Worm (Caenorhabditis elegans): ENCODE results near the gene Y113G7A.12.

Gene Y113G7A.12

ce11 chrV:20142285-20142684 is at the start of gene Y113G7A.12:
TSS of gene Y113G7A.12 (plus strand) at chrV:20142585.
- no peak for TF ChIP-seq klf-2 (GFP tag; conservative IDR thresholded peaks at IDR 0.05)
- TF ChIP-seq tab-1 (GFP tag; IDR thresholded peaks at IDR 0.05), result no peak

DNA sequence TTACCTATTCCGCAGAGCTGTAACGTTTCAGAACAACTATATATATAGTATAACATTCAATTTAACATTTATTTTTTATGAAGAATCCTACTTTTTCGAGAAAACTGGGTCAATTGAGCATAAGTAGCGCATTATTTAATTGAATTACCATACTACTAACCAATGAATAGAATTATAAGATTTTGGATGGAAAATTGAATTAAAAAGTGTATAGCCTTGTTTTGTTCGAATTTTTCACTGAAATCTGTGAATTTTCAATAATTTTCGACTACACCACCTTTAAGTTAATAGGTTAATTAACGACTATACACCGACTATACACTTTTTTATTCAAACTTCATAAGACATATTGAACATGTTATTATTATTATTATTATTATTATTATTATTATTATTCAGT is 48.4 kb upstream of the Y113G7A.12 start:
- TF ChIP-seq ztf-29 (GFP tag; IDR thresholded peaks at IDR 0.05) (no peak), med-1 (GFP tag; optimal IDR thresholded peaks at IDR 0.05; ENCODE audit: insufficient read depth) (no peak), cog-1 (tag; optimal IDR thresholded peaks at IDR 0.05) (no peak), flt-1 (GFP tag; IDR thresholded peaks at IDR 0.05) (no peak), ztf-23 (GFP tag; IDR thresholded peaks at IDR 0.05) (no peak)

- TF ChIP-seq med-1 (GFP tag; optimal IDR thresholded peaks at IDR 0.05; ENCODE audit: insufficient read depth) (no peak), T22C8.4 (GFP tag; IDR thresholded peaks at IDR 0.05) (no peak), ztf-29 (GFP tag; IDR thresholded peaks at IDR 0.05) (no peak), ref-1 (GFP tag; conservative IDR thresholded peaks at IDR 0.05) (no peak), ztf-23 (GFP tag; IDR thresholded peaks at IDR 0.05) (no peak), klf-2 (GFP tag; conservative IDR thresholded peaks at IDR 0.05) (no peak), flt-1 (GFP tag; IDR thresholded peaks at IDR 0.05) (no peak), tab-1 (GFP tag; IDR thresholded peaks at IDR 0.05) (no peak), cog-1 (tag; optimal IDR thresholded peaks at IDR 0.05) (no peak)
Observed at ce11 chrV:20094908-20095307, 47.5 kb upstream of the Y113G7A.12 start, which contains the start of gene nlp-69. TSS of gene nlp-69 (minus strand) at chrV:20095008.

- no peak for TF ChIP-seq ref-1 (GFP tag; conservative IDR thresholded peaks at IDR 0.05)
- TF ChIP-seq T22C8.4 (GFP tag; IDR thresholded peaks at IDR 0.05), result no peak
- no peak for TF ChIP-seq cog-1 (tag; optimal IDR thresholded peaks at IDR 0.05)
- TF ChIP-seq klf-2 (GFP tag; conservative IDR thresholded peaks at IDR 0.05), result no peak
- no peak for TF ChIP-seq tab-1 (GFP tag; IDR thresholded peaks at IDR 0.05)
- TF ChIP-seq ztf-29 (GFP tag; IDR thresholded peaks at IDR 0.05), result no peak
- TF ChIP-seq flt-1 (GFP tag; IDR thresholded peaks at IDR 0.05), result no peak
Observed at ce11 chrV:20097164-20097563, 45.2 kb upstream of the Y113G7A.12 start.

DNA sequence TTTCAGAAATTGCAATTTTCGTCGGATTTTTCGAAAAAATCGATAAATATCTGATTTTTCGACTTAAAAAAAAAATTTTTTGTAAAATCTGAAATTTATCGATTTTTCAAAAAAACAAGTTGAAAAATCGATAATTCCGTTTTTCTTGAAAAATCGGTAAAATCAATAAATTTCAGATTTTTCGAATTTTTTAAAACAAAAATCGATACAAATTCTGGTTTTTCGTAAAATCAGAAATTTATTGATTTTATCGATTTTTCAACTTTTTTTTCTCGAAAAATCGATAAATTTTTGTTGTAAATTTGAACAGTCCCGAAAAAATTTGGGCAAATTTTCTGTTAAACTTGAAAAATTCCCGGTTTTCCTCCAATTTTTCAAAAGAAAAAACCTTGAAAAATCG is 38.0 kb upstream of the Y113G7A.12 start:
- TF ChIP-seq T22C8.4 (GFP tag; IDR thresholded peaks at IDR 0.05) (peak; percentile 45; the same call in 1 of the 2 replicates), ref-1 (GFP tag; conservative IDR thresholded peaks at IDR 0.05) (no peak), cog-1 (tag; optimal IDR thresholded peaks at IDR 0.05) (no peak), med-1 (GFP tag; optimal IDR thresholded peaks at IDR 0.05; ENCODE audit: insufficient read depth) (no peak)

DNA sequence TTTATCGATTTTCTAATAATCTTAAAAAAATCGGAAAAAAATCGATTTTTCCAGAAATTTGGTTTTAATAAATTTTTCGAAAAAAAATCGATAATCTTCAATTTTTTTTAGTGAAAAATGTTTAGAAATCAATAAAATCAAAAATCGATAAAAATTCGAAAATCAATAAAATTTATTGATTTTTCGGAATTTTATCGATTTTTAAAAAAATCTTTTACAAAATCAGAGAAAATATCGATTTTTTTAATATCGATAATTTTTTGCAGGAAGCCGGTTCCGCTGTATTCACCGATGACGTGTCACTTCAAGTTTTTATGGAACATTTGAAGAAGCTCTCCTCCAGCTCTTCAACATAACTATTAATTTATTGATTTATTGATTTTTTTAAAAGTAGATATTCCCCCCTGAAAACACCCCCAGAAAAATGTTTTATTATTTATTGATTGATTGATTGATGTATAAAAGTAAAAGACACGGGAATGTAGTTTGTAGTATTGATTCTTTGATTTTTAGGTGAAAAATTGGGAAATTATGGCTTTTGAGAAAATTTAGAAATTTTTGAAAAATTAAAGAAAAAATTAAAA is 37.1 kb upstream of the Y113G7A.12 start:
- no peak for TF ChIP-seq ref-1 (GFP tag; conservative IDR thresholded peaks at IDR 0.05)
- TF ChIP-seq T22C8.4 (GFP tag; IDR thresholded peaks at IDR 0.05), result peak; percentile 63; the same call in 1 of the 2 replicates

- TF ChIP-seq tab-1 (GFP tag; IDR thresholded peaks at IDR 0.05) (no peak), med-1 (GFP tag; optimal IDR thresholded peaks at IDR 0.05; ENCODE audit: insufficient read depth) (no peak), ref-1 (GFP tag; conservative IDR thresholded peaks at IDR 0.05) (no peak), flt-1 (GFP tag; IDR thresholded peaks at IDR 0.05) (no peak)
Observed at ce11 chrV:20119770-20120169, 22.6 kb upstream of the Y113G7A.12 start.

DNA sequence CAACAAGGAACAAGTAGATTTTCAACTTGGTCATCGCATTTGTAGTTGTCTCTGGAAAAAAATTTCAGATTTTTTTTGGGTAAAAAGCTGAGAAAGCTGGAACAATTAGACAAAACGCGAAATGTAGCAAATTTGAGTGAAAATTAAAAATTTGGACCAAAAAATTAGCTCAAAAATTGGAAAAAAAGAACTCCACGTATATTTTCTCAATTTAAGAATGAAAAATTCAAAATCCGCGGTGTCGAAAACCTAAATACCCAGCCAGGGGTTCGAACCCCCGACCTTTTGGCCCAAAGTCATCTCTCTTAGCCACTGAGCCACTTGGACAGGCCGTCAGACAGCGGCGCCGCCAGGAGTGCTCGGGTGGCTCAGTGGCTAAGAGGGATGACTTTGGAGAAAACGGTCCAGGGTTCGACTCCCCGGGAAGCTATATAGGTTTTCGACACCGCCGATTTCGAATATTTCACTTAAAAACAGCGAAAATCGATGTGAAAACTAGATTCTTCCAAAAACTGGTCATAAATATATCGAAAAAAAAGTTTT is 21.7 kb upstream of the Y113G7A.12 start, which contains the start of gene ncx-1:
Gene ncx-1 (minus strand): TSS at position 51 of the 543 bp plus-strand sequence.
- TF ChIP-seq T22C8.4 (GFP tag; IDR thresholded peaks at IDR 0.05) (no peak), med-1 (GFP tag; optimal IDR thresholded peaks at IDR 0.05; ENCODE audit: insufficient read depth) (no peak), ref-1 (GFP tag; conservative IDR thresholded peaks at IDR 0.05) (no peak), ztf-23 (GFP tag; IDR thresholded peaks at IDR 0.05) (no peak), cog-1 (tag; optimal IDR thresholded peaks at IDR 0.05) (no peak), flt-1 (GFP tag; IDR thresholded peaks at IDR 0.05) (no peak), ztf-29 (GFP tag; IDR thresholded peaks at IDR 0.05) (no peak), klf-2 (GFP tag; conservative IDR thresholded peaks at IDR 0.05) (no peak), tab-1 (GFP tag; IDR thresholded peaks at IDR 0.05) (no peak)

- TF ChIP-seq ztf-29 (GFP tag; IDR thresholded peaks at IDR 0.05) (no peak), klf-2 (GFP tag; conservative IDR thresholded peaks at IDR 0.05) (no peak), T22C8.4 (GFP tag; IDR thresholded peaks at IDR 0.05) (no peak), ztf-23 (GFP tag; IDR thresholded peaks at IDR 0.05) (no peak), cog-1 (tag; optimal IDR thresholded peaks at IDR 0.05) (no peak)
Observed at ce11 chrV:20123010-20123409, 19.4 kb upstream of the Y113G7A.12 start.

- TF ChIP-seq med-1 (GFP tag; optimal IDR thresholded peaks at IDR 0.05; ENCODE audit: insufficient read depth) (no peak), klf-2 (GFP tag; conservative IDR thresholded peaks at IDR 0.05) (no peak), cog-1 (tag; optimal IDR thresholded peaks at IDR 0.05) (no peak), ref-1 (GFP tag; conservative IDR thresholded peaks at IDR 0.05) (no peak)
Observed at ce11 chrV:20123616-20124015, 18.8 kb upstream of the Y113G7A.12 start.

DNA sequence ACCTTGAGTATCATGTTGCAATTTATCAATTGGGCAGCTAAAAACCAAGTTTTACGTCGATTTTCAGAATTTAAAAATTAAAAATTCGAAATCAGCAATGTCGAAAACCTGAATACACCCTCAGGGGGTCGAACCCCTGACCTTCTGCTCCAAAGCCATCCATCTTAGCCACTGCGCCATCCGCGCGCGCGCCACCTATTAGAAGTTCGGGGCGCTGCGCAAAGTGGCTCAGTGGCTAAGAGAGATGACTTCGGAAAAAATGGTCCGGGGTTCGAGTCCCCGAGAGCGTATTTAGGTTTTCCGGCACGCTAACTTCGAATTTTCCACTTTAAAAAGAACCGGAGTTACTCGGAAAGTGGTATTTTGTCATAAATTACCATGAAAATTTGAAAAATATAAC is 18.0 kb upstream of the Y113G7A.12 start:
- TF ChIP-seq klf-2 (GFP tag; conservative IDR thresholded peaks at IDR 0.05) (no peak), ref-1 (GFP tag; conservative IDR thresholded peaks at IDR 0.05) (no peak), tab-1 (GFP tag; IDR thresholded peaks at IDR 0.05) (no peak), cog-1 (tag; optimal IDR thresholded peaks at IDR 0.05) (no peak), ztf-23 (GFP tag; IDR thresholded peaks at IDR 0.05) (no peak), med-1 (GFP tag; optimal IDR thresholded peaks at IDR 0.05; ENCODE audit: insufficient read depth) (no peak), ztf-29 (GFP tag; IDR thresholded peaks at IDR 0.05) (no peak), T22C8.4 (GFP tag; IDR thresholded peaks at IDR 0.05) (no peak), flt-1 (GFP tag; IDR thresholded peaks at IDR 0.05) (no peak)

Measured in whole organism, midembryonic.